Fruit fly (Drosophila melanogaster): Measurements from ENCODE around the gene CG12171.

- TF ChIP-seq Lpt (GFP tag; optimal IDR thresholded peaks at IDR 0.05) (no peak), fd85E (GFP tag; optimal IDR thresholded peaks at IDR 0.05) (no peak), CG3919 (GFP tag; optimal IDR thresholded peaks at IDR 0.05) (no peak), Met (GFP tag; optimal IDR thresholded peaks at IDR 0.05) (no peak), achi (GFP tag; optimal IDR thresholded peaks at IDR 0.05) (no peak), CG11294 (GFP tag; IDR thresholded peaks at IDR 0.05) (no peak), CG3032 (tag; optimal IDR thresholded peaks at IDR 0.05) (no peak), CG9139 (GFP tag; optimal IDR thresholded peaks at IDR 0.05) (no peak), CG16779 (tag; optimal IDR thresholded peaks at IDR 0.05) (no peak), Gug (GFP tag; IDR thresholded peaks at IDR 0.05) (no peak), fd59A (GFP tag; optimal IDR thresholded peaks at IDR 0.05) (no peak)
Observed at dm6 chr3R:5587863-5588519, 45.4 kb upstream of the CG12171 start, which contains the start of gene CG2926.

Data from whole organism, prepupa.